Worm (Caenorhabditis elegans) whole organism, young adult: ENCODE measurements around the gene bud-31.

Experiments used
- B0019.2 ChIP-seq: fragments of 200-800 bp; sonication (Bioruptor generic); conservative IDR thresholded peaks from 2 replicates; pipeline ENCODE4 v1.3.6; 2022; ENCODE audit warnings: missing genetic modification reagents, missing genetic modification characterization, missing compliant biosample characterization
- B0261.1 ChIP-seq: sonication (generic microtip); optimal IDR thresholded peaks from 2 replicates; lab custom pipeline; 2016; ENCODE audit warnings: mild to moderate bottlenecking, missing genetic modification characterization, moderate library complexity, missing compliant biosample characterization
- B0336.3 ChIP-seq: fragments of 200-800 bp; sonication (Bioruptor generic); IDR thresholded peaks from 2 replicates; pipeline ENCODE4 v1.3.6; 2022; ENCODE audit warnings: missing genetic modification characterization, missing compliant biosample characterization
- C17E4.6 ChIP-seq: fragments of 200-800 bp; sonication (Bioruptor generic); IDR thresholded peaks from 2 replicates; pipeline ENCODE4 v1.3.6; 2022; ENCODE audit warnings: missing genetic modification reagents, missing genetic modification characterization, missing compliant biosample characterization
- F10E7.11 ChIP-seq: sonication (generic microtip); optimal IDR thresholded peaks from 2 replicates; lab custom pipeline; 2017; ENCODE audit warnings: mild to moderate bottlenecking, missing genetic modification characterization, moderate library complexity, missing compliant biosample characterization
- F33H1.4 ChIP-seq: fragments of 200-800 bp; sonication (Bioruptor generic); IDR thresholded peaks from 2 replicates; pipeline ENCODE4 v1.3.6; 2022; ENCODE audit warnings: missing genetic modification reagents, missing genetic modification characterization, missing compliant biosample characterization
- F37B4.10 ChIP-seq: fragments of 200-800 bp; sonication (Bioruptor generic); IDR thresholded peaks from 2 replicates; pipeline ENCODE4 v1.3.6; 2022; ENCODE audit warnings: missing genetic modification characterization, missing compliant biosample characterization
- Y67H2A.10 ChIP-seq: fragments of 200-800 bp; sonication (Bioruptor generic); conservative IDR thresholded peaks from 2 replicates; pipeline ENCODE4 v1.3.6; 2022; ENCODE audit warnings: missing genetic modification reagents, missing genetic modification characterization, missing compliant biosample characterization
- Y95B8A.8 ChIP-seq: fragments of 200-800 bp; sonication (Bioruptor generic); IDR thresholded peaks from 2 replicates; pipeline ENCODE4 v1.3.6; 2022; ENCODE audit warnings: missing genetic modification reagents, missing genetic modification characterization, missing compliant biosample characterization
- ama-1 ChIP-seq, 3 experiments: fragments of 150-350 bp in 1 of 3; sonication (generic microtip) in 2 of 3; optimal IDR thresholded peaks; 2 replicates each; lab custom pipeline; 2014 to 2018; ENCODE audit warnings: missing biosample characterization in 2 of 3, missing genetic modification characterization in 2 of 3, missing genetic modification reagents in 2 of 3
- aptf-2 ChIP-seq: fragments of 200-800 bp; sonication (Bioruptor generic); conservative IDR thresholded peaks from 2 replicates; pipeline ENCODE4 v1.3.6; 2022; ENCODE audit warnings: missing genetic modification reagents, missing genetic modification characterization, missing compliant biosample characterization
- bed-1 ChIP-seq: fragments of 200-800 bp; sonication (Bioruptor generic); IDR thresholded peaks from 2 replicates; pipeline ENCODE4 v1.3.6; 2022; ENCODE audit warnings: missing genetic modification reagents, missing genetic modification characterization, missing compliant biosample characterization
- cebp-2 ChIP-seq: fragments of 200-800 bp; sonication (Bioruptor generic); IDR thresholded peaks from 2 replicates; pipeline ENCODE4 v1.3.6; 2022; ENCODE audit warnings: missing genetic modification characterization, missing compliant biosample characterization
- ceh-58 ChIP-seq: fragments of 200-800 bp; sonication (Bioruptor generic); IDR thresholded peaks from 2 replicates; pipeline ENCODE4 v1.3.6; 2022; ENCODE audit warnings: missing genetic modification characterization, missing compliant biosample characterization
- egl-44 ChIP-seq: fragments of 200-800 bp; sonication (Bioruptor generic); IDR thresholded peaks from 2 replicates; pipeline ENCODE4 v1.3.6; 2022; ENCODE audit warnings: missing genetic modification reagents, missing genetic modification characterization, missing compliant biosample characterization
- ekl-4 ChIP-seq: fragments of 200-800 bp; sonication (Bioruptor generic); IDR thresholded peaks from 2 replicates; pipeline ENCODE4 v1.3.6; 2022; ENCODE audit warnings: missing genetic modification reagents, missing genetic modification characterization, missing compliant biosample characterization
- ets-4 ChIP-seq: fragments of 200-800 bp; sonication (Bioruptor generic); optimal IDR thresholded peaks from 2 replicates; lab custom pipeline; 2018; ENCODE audit warnings: mild to moderate bottlenecking, missing genetic modification characterization, missing compliant biosample characterization
- let-607 ChIP-seq, 2 experiments: fragments of 200-800 bp in 1 of 2; sonication (Bioruptor generic) in 1 of 2; sonication (generic microtip) in 1 of 2; optimal IDR thresholded peaks; 2 replicates each; lab custom pipeline; 2016 to 2018; ENCODE audit warnings: mild to moderate bottlenecking in 2 of 2, missing compliant biosample characterization in 2 of 2, missing genetic modification characterization in 2 of 2, moderate library complexity in 2 of 2, missing genotype in 1 of 2
- lin-26 ChIP-seq: fragments of 200-800 bp; sonication (Bioruptor generic); IDR thresholded peaks from 2 replicates; pipeline ENCODE4 v1.3.6; 2022; ENCODE audit warnings: missing genetic modification reagents, missing genetic modification characterization, missing compliant biosample characterization
- lir-1 ChIP-seq: fragments of 200-800 bp; sonication (Bioruptor generic); conservative IDR thresholded peaks from 2 replicates; pipeline ENCODE4 v1.3.6; 2022; ENCODE audit warnings: missing genetic modification reagents, missing genetic modification characterization, missing compliant biosample characterization
- lsl-1 ChIP-seq: fragments of 200-800 bp; sonication (Bioruptor generic); optimal IDR thresholded peaks from 2 replicates; lab custom pipeline; 2018; ENCODE audit warnings: mild to moderate bottlenecking, missing genetic modification characterization, moderate library complexity, missing compliant biosample characterization
- lsy-27 ChIP-seq: sonication (generic microtip); optimal IDR thresholded peaks from 2 replicates; lab custom pipeline; 2017; ENCODE audit warnings: missing genetic modification characterization, mild to moderate bottlenecking, missing compliant biosample characterization, antibody characterized with exemption, missing genotype, borderline replicate concordance; ENCODE audit not compliant: insufficient read depth
- madf-6 ChIP-seq: fragments of 200-800 bp; sonication (Bioruptor generic); IDR thresholded peaks from 2 replicates; pipeline ENCODE4 v1.3.6; 2022; ENCODE audit warnings: missing genetic modification reagents, missing genetic modification characterization, missing compliant biosample characterization
- madf-8 ChIP-seq: fragments of 200-800 bp; sonication (Bioruptor generic); conservative IDR thresholded peaks from 2 replicates; pipeline ENCODE4 v1.3.6; 2022; ENCODE audit warnings: missing genetic modification reagents, missing genetic modification characterization, missing compliant biosample characterization
- nfya-1 ChIP-seq: sonication (generic microtip); optimal IDR thresholded peaks from 2 replicates; lab custom pipeline; 2017; ENCODE audit warnings: antibody characterized with exemption, missing compliant biosample characterization, missing genetic modification characterization, borderline replicate concordance; ENCODE audit not compliant: insufficient read depth
- nhr-120 ChIP-seq: fragments of 200-800 bp; sonication (Bioruptor generic); IDR thresholded peaks from 2 replicates; pipeline ENCODE4 v1.3.6; 2022; ENCODE audit warnings: missing genetic modification characterization, missing compliant biosample characterization
- nhr-27 ChIP-seq: fragments of 200-800 bp; sonication (Bioruptor generic); optimal IDR thresholded peaks from 2 replicates; lab custom pipeline; 2018; ENCODE audit warnings: mild to moderate bottlenecking, missing genetic modification characterization, moderate library complexity, missing compliant biosample characterization
- nhr-80 ChIP-seq: sonication (generic microtip); optimal IDR thresholded peaks from 2 replicates; lab custom pipeline; 2016; ENCODE audit warnings: missing genetic modification characterization, missing compliant biosample characterization
- snpc-3.4 ChIP-seq: sonication (generic microtip); optimal IDR thresholded peaks from 2 replicates; lab custom pipeline; 2017; ENCODE audit warnings: missing genetic modification characterization, mild to moderate bottlenecking, missing compliant biosample characterization, antibody characterized with exemption, moderate library complexity, missing genotype, missing genetic modification reagents
- snpc-4 ChIP-seq, 5 experiments: fragments of 150-350 bp in 1 of 5; sonication (generic microtip) in 4 of 5; optimal IDR thresholded peaks; 2 replicates each; lab custom pipeline; 2014 to 2018; ENCODE audit warnings: missing genetic modification characterization in 5 of 5, missing biosample characterization in 3 of 5, antibody characterized with exemption in 2 of 5, mild to moderate bottlenecking in 2 of 5, missing compliant biosample characterization in 2 of 5, missing genotype in 2 of 5, moderate library complexity in 2 of 5, missing genetic modification reagents in 1 of 5
- unc-130 ChIP-seq: sonication (generic microtip); optimal IDR thresholded peaks from 2 replicates; lab custom pipeline; 2016; ENCODE audit warnings: missing genetic modification reagents, missing genetic modification characterization, missing compliant biosample characterization
- unc-62 ChIP-seq: fragments of 150-350 bp; optimal IDR thresholded peaks from 2 replicates; lab custom pipeline; 2014; ENCODE audit warnings: missing biosample characterization, missing genetic modification reagents, missing genetic modification characterization
- ztf-18 ChIP-seq: sonication (generic microtip); optimal IDR thresholded peaks from 2 replicates; lab custom pipeline; 2016; ENCODE audit warnings: missing genotype, mild to moderate bottlenecking, missing genetic modification characterization, missing compliant biosample characterization
- ztf-25 ChIP-seq: fragments of 200-800 bp; sonication (Bioruptor generic); IDR thresholded peaks from 2 replicates; pipeline ENCODE4 v1.3.6; 2022; ENCODE audit warnings: missing genetic modification reagents, missing genetic modification characterization, missing compliant biosample characterization
- ztf-26 ChIP-seq: sonication (generic microtip); optimal IDR thresholded peaks from 2 replicates; lab custom pipeline; 2017; ENCODE audit warnings: missing genetic modification characterization, missing compliant biosample characterization
- ztf-6 ChIP-seq: fragments of 200-800 bp; sonication (Bioruptor generic); IDR thresholded peaks from 2 replicates; pipeline ENCODE4 v1.3.6; 2022; ENCODE audit warnings: missing genetic modification reagents, missing genetic modification characterization, missing compliant biosample characterization

The bud-31 gene

DNA sequence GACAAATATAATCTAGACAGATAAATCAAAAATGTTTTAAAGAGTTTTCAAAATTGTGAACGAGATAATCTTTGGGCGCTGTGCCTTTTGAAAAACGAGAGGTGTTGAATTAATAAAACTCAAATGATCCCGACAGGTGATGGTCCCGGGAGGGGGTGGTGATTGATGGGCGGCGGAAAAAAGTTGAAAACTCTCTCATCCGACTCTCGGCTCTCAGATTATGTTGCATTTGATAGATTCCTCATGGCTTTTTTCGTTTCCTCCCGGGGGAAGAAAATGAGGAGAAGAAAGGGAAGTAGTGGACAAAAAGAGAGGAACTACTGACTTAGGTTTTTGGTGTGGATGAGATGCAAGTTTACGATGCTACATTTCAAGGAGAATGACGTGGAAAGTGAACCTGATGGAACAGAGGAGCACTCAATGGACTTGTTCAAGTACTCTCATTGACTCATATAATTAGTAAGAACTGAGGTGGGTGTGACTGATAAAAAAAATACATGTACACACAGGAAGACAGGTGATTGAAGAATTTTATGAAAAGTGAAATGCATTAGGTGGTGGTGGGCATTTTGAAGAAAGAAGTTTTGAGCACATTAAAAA is 35.1 kb upstream of the bud-31 start:
- TF ChIP-seq snpc-3.4 (tag; lab: Kevin White, UChicago) (no peak), lsl-1 (GFP tag; lab: Kevin White, UChicago) (no peak), F10E7.11 (tag; lab: Kevin White, UChicago) (no peak), madf-6 (GFP tag; lab: Robert Waterston, UW) (no peak), ztf-26 (tag; lab: Kevin White, UChicago) (no peak), C17E4.6 (GFP tag; lab: Robert Waterston, UW) (no peak)

ce11 chrIII:9730407-9730806 is 34.1 kb upstream of the bud-31 start:
- TF ChIP-seq bed-1 (GFP tag; lab: Robert Waterston, UW) (no peak), ceh-58 (GFP tag; lab: Robert Waterston, UW) (no peak), let-607 (tag; optimal IDR thresholded peaks at IDR 0.05; lab: Kevin White, UChicago) (no peak), F37B4.10 (GFP tag; lab: Robert Waterston, UW) (no peak), lin-26 (no peak)

- no peak for TF ChIP-seq lir-1 (GFP tag; lab: Robert Waterston, UW)
- no peak for TF ChIP-seq aptf-2 (GFP tag; lab: Robert Waterston, UW)
- no peak for TF ChIP-seq nfya-1
- no peak for TF ChIP-seq egl-44 (GFP tag; lab: Robert Waterston, UW)
- no peak for TF ChIP-seq F33H1.4
- TF ChIP-seq ets-4: no peak
- no peak for TF ChIP-seq nhr-120 (GFP tag; lab: Robert Waterston, UW)
- TF ChIP-seq, all 124 proteins: peak for 0
Measured at ce11 chrIII:9727439-9727838, 31.1 kb upstream of the bud-31 start, which contains the start of gene C07A9.12. C07A9.12 (minus strand) TSS chrIII:9727539.

DNA sequence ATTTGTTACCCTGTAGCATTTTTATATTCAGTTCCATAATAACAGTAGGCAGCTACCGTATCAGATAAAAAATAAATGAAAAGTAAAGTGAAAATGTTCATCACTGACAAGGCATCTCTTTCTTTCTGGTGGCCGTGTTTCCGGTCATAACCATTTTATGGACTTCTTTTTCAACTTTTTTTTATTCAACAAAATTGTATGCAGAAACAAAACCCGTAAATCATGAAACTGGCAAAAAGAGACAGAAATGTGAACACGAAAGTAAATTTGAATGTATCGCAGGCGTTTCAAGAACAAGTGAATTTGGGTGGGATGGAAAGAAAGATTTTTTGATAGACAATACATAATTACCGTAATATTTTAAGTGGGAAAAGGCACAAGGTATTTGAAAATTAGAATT is 28.8 kb upstream of the bud-31 start, which contains the start of gene clec-162:
Gene clec-162 (minus strand): TSS at position 101 of the 400 bp plus-strand sequence.
- TF ChIP-seq B0336.3 (no peak), Y67H2A.10 (GFP tag; lab: Robert Waterston, UW) (no peak), unc-130 (no peak), unc-62 (GFP tag; lab: Kevin White, UChicago) (no peak), aptf-2 (GFP tag; lab: Robert Waterston, UW) (no peak), ztf-25 (no peak), lsy-27 (tag; lab: Kevin White, UChicago) (no peak), Y95B8A.8 (GFP tag; lab: Robert Waterston, UW) (no peak), madf-8 (GFP tag; lab: Robert Waterston, UW) (no peak), ekl-4 (GFP tag; lab: Robert Waterston, UW) (no peak), ama-1 (optimal IDR thresholded peaks at IDR 0.05; lab: Kevin White, UChicago) (no peak), ama-1 (GFP tag; optimal IDR thresholded peaks at IDR 0.05; lab: Kevin White, UChicago) (no peak), ztf-18 (tag; lab: Kevin White, UChicago) (no peak), ztf-6 (no peak), B0019.2 (GFP tag; lab: Robert Waterston, UW) (no peak), cebp-2 (no peak)

DNA sequence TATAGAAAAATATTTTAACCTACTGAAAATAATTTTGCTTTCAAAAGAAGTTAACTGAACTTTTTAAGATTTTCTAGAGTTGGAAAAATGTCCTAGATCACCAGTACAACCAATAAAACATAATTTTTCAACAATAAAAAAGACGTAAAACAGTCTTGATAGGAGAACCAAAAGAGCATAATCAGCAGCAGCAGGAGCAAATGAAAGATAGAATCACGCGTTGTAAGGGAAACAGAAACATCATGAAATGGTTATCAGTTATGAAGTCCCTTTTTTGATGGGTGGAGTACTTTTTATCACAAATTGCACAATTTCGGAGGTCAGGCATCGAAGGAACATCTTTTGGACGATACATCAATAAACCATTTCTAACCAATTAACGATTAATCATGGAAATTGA is 25.7 kb upstream of the bud-31 start:
- TF ChIP-seq nhr-27 (tag; lab: Kevin White, UChicago): no peak
- TF ChIP-seq B0261.1 (tag; lab: Kevin White, UChicago): no peak
- TF ChIP-seq snpc-4 (GFP tag; optimal IDR thresholded peaks at IDR 0.05; lab: Kevin White, UChicago): no peak
- peak in 1 of 4 experiments; percentile 44 for TF ChIP-seq snpc-4 (tag; optimal IDR thresholded peaks at IDR 0.05; lab: Kevin White, UChicago)
- TF ChIP-seq nhr-80 (tag; lab: Kevin White, UChicago): peak; percentile 92
- TF ChIP-seq, all 124 proteins: peak for 2
